Fruit fly (Drosophila melanogaster) ovary, adult (tissue): Measurements from ENCODE around the gene Nca.

ENCODE experiments used
- CG17801 ChIP-seq: fragments of 200-800 bp; optimal IDR thresholded peaks from 2 replicates; lab custom pipeline; 2019; ENCODE audit warnings: missing biosample characterization, mild to moderate bottlenecking, missing genetic modification characterization, moderate library complexity; ENCODE audit not compliant: partially characterized antibody

Gene Nca

DNA sequence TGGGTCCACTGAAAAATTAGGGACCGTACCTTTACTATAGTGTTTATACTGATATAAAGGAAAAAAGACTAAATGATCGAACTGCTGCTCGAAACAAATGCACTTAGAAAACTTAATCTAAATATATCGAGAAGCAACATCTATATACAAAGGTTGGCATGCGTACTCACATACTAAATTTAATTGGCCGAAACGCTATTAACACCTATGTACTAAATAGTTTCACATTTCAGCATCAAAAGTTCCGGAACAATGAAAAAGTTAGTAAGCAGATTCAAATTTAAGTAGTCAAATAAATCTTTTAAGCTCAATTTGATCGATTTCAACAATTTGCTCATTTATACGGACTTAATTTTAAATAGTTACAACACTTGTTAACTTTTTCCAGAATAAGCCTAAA lies 567 bp upstream of the Nca start, which contains the start of gene fln:
TSS of gene fln (minus strand) at position 101 of the 400 bp plus-strand sequence.
- no peak for TF ChIP-seq CG17801 (GFP tag; lab: Kevin White, UChicago)

dm6 chr3L:19994015-19994414 lies 2.3 kb downstream of the Nca start:
- TF ChIP-seq CG17801 (GFP tag; lab: Kevin White, UChicago) = no peak

dm6 chr3L:20000081-20000736 lies 8.5 kb downstream of the Nca start, which contains the start of the genes Tom20 and Gabat:
Gene Tom20, plus strand, starts transcription at chr3L:20000644.
Gene Gabat, minus strand, starts transcription at chr3L:20000686.
- no peak for TF ChIP-seq CG17801 (GFP tag; lab: Kevin White, UChicago)

DNA sequence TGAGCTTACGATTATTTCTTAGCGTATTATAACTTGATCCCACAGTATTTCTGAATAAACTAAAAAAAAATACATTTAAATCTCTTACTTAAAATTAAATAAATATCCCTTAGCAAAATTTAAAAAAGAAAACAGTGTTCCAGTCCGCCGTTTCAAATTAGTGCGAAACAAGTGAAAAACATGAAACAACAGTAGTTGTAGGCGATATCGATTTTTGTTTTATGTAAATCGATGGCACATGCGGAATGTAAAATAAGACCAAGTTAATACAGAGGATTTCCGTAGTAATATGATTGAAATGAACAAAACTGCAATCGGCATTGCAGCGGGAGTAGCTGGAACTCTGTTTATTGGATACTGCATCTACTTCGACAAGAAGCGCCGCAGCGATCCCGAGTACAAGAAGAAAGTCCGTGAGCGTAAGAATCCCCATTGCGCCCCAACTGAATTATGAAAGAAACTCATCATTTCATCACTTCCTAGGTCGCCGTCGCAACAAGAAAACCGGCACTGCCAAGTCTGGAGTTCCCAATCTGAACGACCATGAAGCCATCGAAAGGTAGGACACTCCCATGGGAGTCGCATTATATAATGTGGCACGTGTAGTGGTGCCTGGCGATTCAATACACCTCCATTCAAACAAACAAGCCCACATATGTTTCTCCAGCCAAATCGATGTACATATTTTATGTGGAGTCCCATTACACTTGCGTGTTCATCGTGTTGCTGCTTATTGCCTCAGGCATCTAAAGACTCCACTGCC lies 9.4 kb downstream of the Nca start:
- no peak for TF ChIP-seq CG17801 (GFP tag; lab: Kevin White, UChicago)

DNA sequence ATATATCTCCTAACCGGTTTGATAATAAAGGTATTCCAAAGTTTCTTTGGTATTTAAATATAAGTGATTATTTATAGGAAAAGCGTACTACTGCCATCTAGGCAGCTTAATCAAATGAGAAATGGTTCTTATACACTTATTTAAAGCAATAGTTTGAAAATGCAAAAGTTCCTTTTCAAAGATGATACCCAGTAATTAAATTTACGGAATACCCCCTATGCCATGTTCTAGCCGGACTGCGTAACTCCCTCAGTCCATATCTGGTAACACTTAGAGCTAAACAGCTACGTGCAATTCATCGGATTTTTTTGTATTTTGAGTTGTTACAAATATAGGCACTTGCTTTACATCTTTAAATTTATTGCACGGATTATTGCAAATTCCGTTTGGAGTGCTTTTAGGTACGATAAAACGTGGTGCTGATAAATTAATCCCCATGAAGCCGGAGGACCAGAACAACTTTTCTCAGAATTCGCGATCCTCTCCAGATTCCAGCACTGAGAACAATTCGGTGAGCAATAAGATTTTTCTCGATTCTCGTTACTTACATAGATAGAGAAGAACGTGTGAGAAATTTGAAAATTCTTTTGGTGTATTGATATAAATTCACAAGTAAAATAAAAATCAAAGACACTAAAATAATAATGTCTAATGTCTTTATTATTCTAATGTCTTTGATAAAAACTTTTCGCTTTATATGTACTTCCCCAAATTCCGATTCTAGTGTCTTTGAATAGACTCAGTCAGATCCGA lies 11.0 kb downstream of the Nca start, which contains the start of gene CG7668:
TSS of gene CG7668 (plus strand) at position 255 of the 753 bp plus-strand sequence.
- TF ChIP-seq CG17801 (GFP tag; lab: Kevin White, UChicago) = peak; percentile 82

DNA sequence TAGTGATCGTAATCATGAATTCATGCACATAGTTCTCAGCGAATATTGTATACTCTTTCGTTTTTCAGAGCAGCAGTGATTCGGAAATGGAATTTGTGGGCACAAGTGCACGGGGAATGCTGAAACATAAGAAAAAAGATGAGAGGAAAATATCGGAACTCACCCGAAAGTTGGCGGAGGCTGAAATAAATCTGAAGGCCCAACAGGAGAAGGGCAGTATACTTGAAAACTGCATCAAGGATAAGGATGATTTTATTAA lies 11.5 kb downstream of the Nca start:
- TF ChIP-seq CG17801 (GFP tag; lab: Kevin White, UChicago) = no peak

DNA sequence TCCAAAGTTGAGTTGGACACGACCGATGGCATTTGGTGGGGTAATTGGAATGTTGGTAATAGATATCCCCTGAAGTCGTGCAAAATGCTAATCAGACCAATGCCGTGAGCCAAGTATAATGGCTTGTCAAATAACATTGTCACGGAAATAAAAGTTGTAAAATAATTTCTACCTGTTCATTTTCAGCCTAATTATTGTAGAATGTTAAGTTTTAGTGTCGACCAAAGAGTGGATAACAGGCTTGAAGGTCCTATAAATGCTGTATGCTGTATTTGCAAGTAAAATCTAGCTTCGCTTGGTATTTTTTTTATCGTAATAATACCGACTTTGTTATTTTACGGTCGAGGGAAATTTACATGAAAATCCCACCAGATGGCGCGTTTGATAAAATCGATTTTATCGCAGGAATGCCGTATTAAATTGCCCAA lies 12.8 kb downstream of the Nca start:
- no peak for TF ChIP-seq CG17801 (GFP tag; lab: Kevin White, UChicago)

- no peak for TF ChIP-seq CG17801 (GFP tag; lab: Kevin White, UChicago)
Measured at dm6 chr3L:20005033-20005782, 13.5 kb downstream of the Nca start, which contains the start of gene kug. Gene kug, plus strand, starts transcription at chr3L:20005301.

dm6 chr3L:20006269-20007265 lies 14.9 kb downstream of the Nca start:
- TF ChIP-seq CG17801 (GFP tag; lab: Kevin White, UChicago) = peak; percentile 5

- TF ChIP-seq CG17801 (GFP tag; lab: Kevin White, UChicago) = no peak
Measured at dm6 chr3L:20027735-20028134, 36.0 kb downstream of the Nca start, which contains the start of gene CG14183. Gene CG14183, minus strand, starts transcription at chr3L:20027835.

DNA sequence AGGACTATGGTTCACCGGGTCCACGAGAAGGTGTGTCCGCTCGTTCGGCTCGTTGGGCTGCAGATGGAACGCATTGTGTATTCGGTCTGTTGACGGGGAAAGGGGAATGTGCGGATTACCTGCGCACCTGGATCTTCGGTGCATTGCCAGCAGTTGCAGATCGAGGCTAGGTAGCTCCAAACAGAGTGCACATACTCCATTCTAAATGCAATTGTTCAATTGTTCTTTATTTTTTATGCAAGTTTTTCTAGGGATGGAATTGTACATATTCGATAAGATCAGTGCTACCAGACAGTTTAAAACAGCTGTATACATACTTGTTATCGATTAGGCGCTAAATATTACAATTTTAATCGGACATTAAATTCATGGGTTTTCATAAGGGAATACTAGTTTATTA lies 37.1 kb downstream of the Nca start, which contains the start of gene Lamtor1:
TSS of gene Lamtor1 (minus strand) at position 268 of the 400 bp plus-strand sequence.
- TF ChIP-seq CG17801 (GFP tag; lab: Kevin White, UChicago) = no peak

DNA sequence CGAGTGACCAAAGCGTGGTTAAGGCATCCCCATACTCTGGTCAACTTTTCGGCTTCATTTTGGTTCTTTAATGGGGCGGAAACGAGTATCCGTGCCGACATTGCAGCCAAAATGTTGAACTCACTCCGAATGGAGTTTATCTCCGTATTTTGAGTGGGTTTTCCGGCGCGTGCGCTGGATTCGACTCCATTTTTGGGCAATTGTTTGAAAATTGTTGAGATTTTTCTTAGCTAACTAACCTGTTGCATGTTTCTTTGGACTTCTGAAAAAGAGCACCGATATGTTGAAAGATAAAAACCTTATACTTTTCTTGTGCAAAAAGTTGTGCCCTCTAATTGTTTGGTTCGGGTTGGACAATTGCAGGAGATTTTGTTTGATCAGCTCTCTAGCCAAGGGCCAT lies 44.9 kb downstream of the Nca start:
- no peak for TF ChIP-seq CG17801 (GFP tag; lab: Kevin White, UChicago)
